Worm (Caenorhabditis elegans): ENCODE results near the gene cnt-2.
A peak's percentile ranks its signal among the peaks of the same experiment; 100 is the strongest.

cnt-2 gene

ce11 chrIII:10706972-10707438, 52.2 kb downstream of the cnt-2 start, which contains the start of the genes Y39A1A.21 and Y39A1A.22 (continued):
- TF ChIP-seq isw-1 (GFP tag; IDR thresholded peaks at IDR 0.05), result peak; percentile 78
- TF ChIP-seq sox-4 (tag; optimal IDR thresholded peaks at IDR 0.05), result peak; percentile 76
- TF ChIP-seq nhr-11 (tag; optimal IDR thresholded peaks at IDR 0.05), result peak; percentile 35
- TF ChIP-seq C04F5.9 (tag; optimal IDR thresholded peaks at IDR 0.05), result peak; percentile 28
- peak; percentile 84 to 93 (median 86) for TF ChIP-seq ceh-82 (tag; optimal IDR thresholded peaks at IDR 0.05)
- TF ChIP-seq unc-98 (GFP tag; IDR thresholded peaks at IDR 0.05), result no peak
- TF ChIP-seq ztf-4 (tag; optimal IDR thresholded peaks at IDR 0.05), result peak; percentile 66
- no peak for TF ChIP-seq ces-1 (GFP tag; optimal IDR thresholded peaks at IDR 0.05)
- TF ChIP-seq egl-27 (tag; optimal IDR thresholded peaks at IDR 0.05), result no peak
- peak; percentile 20 for TF ChIP-seq C34B4.2 (tag; optimal IDR thresholded peaks at IDR 0.05)
- no peak for TF ChIP-seq nhr-28 (tag; optimal IDR thresholded peaks at IDR 0.05)
- TF ChIP-seq jun-1 (tag; optimal IDR thresholded peaks at IDR 0.05), result peak; percentile 81
- TF ChIP-seq hpl-2 (GFP tag; optimal IDR thresholded peaks at IDR 0.05), result no peak
- TF ChIP-seq blmp-1 (tag; optimal IDR thresholded peaks at IDR 0.05), result no peak
- peak in 1 of 2 experiments; percentile 75 for TF ChIP-seq ztf-11 (tag; optimal IDR thresholded peaks at IDR 0.05)
- no peak for TF ChIP-seq pqm-1 (tag; optimal IDR thresholded peaks at IDR 0.05)
- no peak for TF ChIP-seq ama-1 (optimal IDR thresholded peaks at IDR 0.05)
- TF ChIP-seq grh-1 (GFP tag; IDR thresholded peaks at IDR 0.05), result peak; percentile 75
- TF ChIP-seq unc-30 (tag; optimal IDR thresholded peaks at IDR 0.05), result no peak
- TF ChIP-seq unc-130 (tag; optimal IDR thresholded peaks at IDR 0.05), result peak; percentile 73
- TF ChIP-seq pag-3 (tag; optimal IDR thresholded peaks at IDR 0.05; ENCODE audit: borderline replicate concordance, insufficient read depth), result no peak
- peak; percentile 79 for TF ChIP-seq snpc-4 (tag; optimal IDR thresholded peaks at IDR 0.05)
- peak; percentile 86 for TF ChIP-seq nhr-90 (tag; optimal IDR thresholded peaks at IDR 0.05; ENCODE audit: poor library complexity)
- peak; percentile 73 for TF ChIP-seq F16B12.6 (tag; optimal IDR thresholded peaks at IDR 0.05)
- peak; percentile 80 for TF ChIP-seq mab-9 (GFP tag; IDR thresholded peaks at IDR 0.05)
- peak; percentile 82 for TF ChIP-seq unc-86 (tag; optimal IDR thresholded peaks at IDR 0.05)
- TF ChIP-seq mep-1 (tag; optimal IDR thresholded peaks at IDR 0.05), result peak; percentile 88
- peak; percentile 71 for TF ChIP-seq C16A3.4 (tag; optimal IDR thresholded peaks at IDR 0.05)
- peak; percentile 94 for TF ChIP-seq nhr-85 (tag)
- no peak for TF ChIP-seq sptf-1 (tag; optimal IDR thresholded peaks at IDR 0.05)
- peak; percentile 89 for TF ChIP-seq nhr-71 (tag; optimal IDR thresholded peaks at IDR 0.05)
- peak; percentile 83 for TF ChIP-seq xbp-1 (tag; optimal IDR thresholded peaks at IDR 0.05)
- no peak for TF ChIP-seq ceh-63 (GFP tag; optimal IDR thresholded peaks at IDR 0.05)
- TF ChIP-seq lin-13 (GFP tag; optimal IDR thresholded peaks at IDR 0.05), result peak; percentile 86
- peak; percentile 32 for TF ChIP-seq fos-1 (tag; optimal IDR thresholded peaks at IDR 0.05)
- peak; percentile 78 for TF ChIP-seq nhr-20 (tag; optimal IDR thresholded peaks at IDR 0.05)
- peak; percentile 86 for TF ChIP-seq aly-2 (tag; optimal IDR thresholded peaks at IDR 0.05)
- TF ChIP-seq nhr-19 (GFP tag; conservative IDR thresholded peaks at IDR 0.05), result peak; percentile 86
- no peak for TF ChIP-seq alr-1 (tag; optimal IDR thresholded peaks at IDR 0.05; ENCODE audit: borderline replicate concordance)
- TF ChIP-seq zip-4 (GFP tag; optimal IDR thresholded peaks at IDR 0.05), result peak; percentile 76
- no peak for TF ChIP-seq vab-15 (tag; optimal IDR thresholded peaks at IDR 0.05)
- TF ChIP-seq ceh-88 (GFP tag; IDR thresholded peaks at IDR 0.05), result peak; percentile 45; the same call in 1 of the 2 replicates
- no peak for TF ChIP-seq nhr-76 (tag; optimal IDR thresholded peaks at IDR 0.05)
- peak; percentile 87 for TF ChIP-seq tbx-2 (tag; optimal IDR thresholded peaks at IDR 0.05)
- peak; percentile 93 for TF ChIP-seq nhr-47 (tag; optimal IDR thresholded peaks at IDR 0.05)
- no peak for TF ChIP-seq nhr-12 (tag; optimal IDR thresholded peaks at IDR 0.05)
- TF ChIP-seq zag-1 (tag; optimal IDR thresholded peaks at IDR 0.05), result no peak
- TF ChIP-seq mdl-1 (tag; optimal IDR thresholded peaks at IDR 0.05), result peak in 1 of 2 experiments; percentile 66
- TF ChIP-seq skn-1 (tag; optimal IDR thresholded peaks at IDR 0.05), result peak; percentile 53
- peak; percentile 70 for TF ChIP-seq sup-37 (GFP tag; optimal IDR thresholded peaks at IDR 0.05)
- peak; percentile 90 for TF ChIP-seq snu-23 (GFP tag; optimal IDR thresholded peaks at IDR 0.05)
- TF ChIP-seq lin-35 (GFP tag; optimal IDR thresholded peaks at IDR 0.05), result peak; percentile 83 to 88
- TF ChIP-seq aha-1 (tag; optimal IDR thresholded peaks at IDR 0.05), result peak; percentile 43
- TF ChIP-seq ceh-8 (GFP tag; optimal IDR thresholded peaks at IDR 0.05), result peak; percentile 60
